Worm (Caenorhabditis elegans) whole organism, L3 larva: ENCODE data around the gene cal-3.

Experiments used
- ceh-28 ChIP-seq: fragments of 150-350 bp; optimal IDR thresholded peaks from 2 replicates; lab custom pipeline; 2014; ENCODE audit warnings: missing biosample characterization, missing genetic modification reagents, missing genetic modification characterization
- ceh-9 ChIP-seq: sonication (generic microtip); optimal IDR thresholded peaks from 2 replicates; lab custom pipeline; 2018; ENCODE audit warnings: missing biosample characterization, missing genetic modification characterization
- elt-1 ChIP-seq: fragments of 150-350 bp; optimal IDR thresholded peaks from 2 replicates; lab custom pipeline; 2014; ENCODE audit warnings: missing biosample characterization, missing genetic modification characterization
- nhr-11 ChIP-seq: fragments of 150-350 bp; optimal IDR thresholded peaks from 2 replicates; lab custom pipeline; 2014; ENCODE audit warnings: missing biosample characterization, missing genetic modification characterization
- nhr-43 ChIP-seq: sonication (generic microtip); optimal IDR thresholded peaks from 2 replicates; lab custom pipeline; 2016; ENCODE audit warnings: mild to moderate bottlenecking, missing genetic modification characterization, missing compliant biosample characterization; ENCODE audit not compliant: poor library complexity, severe bottlenecking
- pha-4 ChIP-seq: fragments of 150-350 bp; optimal IDR thresholded peaks from 2 replicates; lab custom pipeline; 2014; ENCODE audit warnings: missing biosample characterization, missing genetic modification reagents, missing genetic modification characterization
- tbx-2 ChIP-seq: sonication (generic microtip); optimal IDR thresholded peaks from 2 replicates; lab custom pipeline; 2016; ENCODE audit warnings: mild to moderate bottlenecking, missing genetic modification characterization, missing compliant biosample characterization
- unc-39 ChIP-seq: sonication (generic microtip); optimal IDR thresholded peaks from 4 replicates; lab custom pipeline; 2017; ENCODE audit warnings: missing biosample characterization, missing genetic modification characterization

DNA sequence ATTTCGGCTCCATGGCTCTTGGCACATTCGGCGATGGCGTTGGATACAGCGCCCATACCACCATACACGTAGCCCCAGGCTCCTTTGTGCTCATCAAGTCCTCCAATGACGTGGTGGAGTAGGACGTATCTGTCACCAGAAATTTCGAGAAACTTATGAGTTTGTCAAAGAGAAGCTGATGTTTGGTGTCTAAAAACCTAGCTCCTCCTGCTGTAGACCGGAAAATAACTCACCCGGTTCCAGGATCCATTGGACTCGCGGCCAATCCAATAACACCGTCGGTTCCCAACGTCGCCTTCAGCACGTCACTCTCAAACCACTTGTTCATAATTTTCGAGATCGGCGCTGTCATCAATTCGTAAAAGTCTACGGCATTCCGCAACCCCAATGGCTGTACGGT is 42.0 kb upstream of the cal-3 start:
- TF ChIP-seq pha-4 (tag; lab: Kevin White, UChicago) = no peak
- no peak for TF ChIP-seq nhr-43 (tag; lab: Kevin White, UChicago)
- no peak for TF ChIP-seq unc-39 (tag; lab: Kevin White, UChicago)
- TF ChIP-seq nhr-11 (tag; lab: Kevin White, UChicago) = no peak
- no peak for TF ChIP-seq ceh-9 (tag; lab: Kevin White, UChicago)
- TF ChIP-seq elt-1 = no peak
- no peak for TF ChIP-seq ceh-28 (tag; lab: Kevin White, UChicago)
- no peak for TF ChIP-seq tbx-2 (tag; lab: Kevin White, UChicago)
